Fruit fly (Drosophila melanogaster): Measurements from ENCODE around the gene RabGGTb.

RabGGTb gene

DNA sequence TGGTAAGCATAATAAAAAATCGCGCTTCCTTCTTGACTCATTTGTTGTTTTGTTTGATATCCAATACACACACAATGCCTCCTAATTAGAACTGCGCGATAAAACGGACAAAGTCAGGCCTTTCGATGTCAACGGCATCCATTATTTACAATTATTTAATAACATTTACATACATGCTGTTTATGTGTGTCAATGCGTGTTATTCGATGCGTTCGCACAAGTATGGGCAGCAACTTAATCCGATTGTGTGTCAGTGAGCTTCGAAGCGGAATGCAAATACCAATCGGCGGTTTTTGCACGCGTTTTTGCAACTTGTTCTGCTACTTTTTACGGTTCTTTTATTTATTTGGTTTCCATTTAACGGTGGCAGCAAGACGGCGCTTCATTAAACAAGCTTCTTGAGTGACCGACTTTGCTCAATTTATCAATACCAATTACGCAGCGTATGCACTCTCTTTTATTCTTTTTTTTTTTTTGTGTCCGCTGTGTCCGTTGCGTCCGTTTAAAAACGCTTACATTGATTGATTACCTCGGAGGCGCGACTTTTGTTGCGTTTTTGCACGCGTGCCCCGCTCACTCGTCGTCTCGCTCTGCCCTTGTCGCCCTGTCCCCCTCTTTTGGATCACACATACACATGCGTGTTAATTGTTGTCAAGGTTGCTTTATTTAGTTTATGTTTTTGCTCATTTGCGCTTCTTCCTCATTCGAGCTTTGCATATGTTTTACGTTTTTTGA, 25.6 kb downstream of the RabGGTb start:
- peak; percentile 8 for TF ChIP-seq esn (GFP tag; optimal IDR thresholded peaks at IDR 0.05)
- no peak for TF ChIP-seq eg (GFP tag; IDR thresholded peaks at IDR 0.05)
- TF ChIP-seq CG11294 (GFP tag; IDR thresholded peaks at IDR 0.05): no peak
- TF ChIP-seq CG8119 (GFP tag; IDR thresholded peaks at IDR 0.05): no peak
- peak in 1 of 2 experiments; percentile 15 for TF ChIP-seq ss (GFP tag; optimal IDR thresholded peaks at IDR 0.05)
- TF ChIP-seq fd85E (GFP tag; optimal IDR thresholded peaks at IDR 0.05): no peak
- peak; percentile 65 for TF ChIP-seq svp (GFP tag)
- TF ChIP-seq Ets21C (GFP tag; optimal IDR thresholded peaks at IDR 0.05): no peak
- no peak for TF ChIP-seq Sox102F (GFP tag; optimal IDR thresholded peaks at IDR 0.05)
- peak; percentile 1 for TF ChIP-seq fkh (GFP tag; optimal IDR thresholded peaks at IDR 0.05)
- TF ChIP-seq dac (GFP tag; optimal IDR thresholded peaks at IDR 0.05): no peak

DNA sequence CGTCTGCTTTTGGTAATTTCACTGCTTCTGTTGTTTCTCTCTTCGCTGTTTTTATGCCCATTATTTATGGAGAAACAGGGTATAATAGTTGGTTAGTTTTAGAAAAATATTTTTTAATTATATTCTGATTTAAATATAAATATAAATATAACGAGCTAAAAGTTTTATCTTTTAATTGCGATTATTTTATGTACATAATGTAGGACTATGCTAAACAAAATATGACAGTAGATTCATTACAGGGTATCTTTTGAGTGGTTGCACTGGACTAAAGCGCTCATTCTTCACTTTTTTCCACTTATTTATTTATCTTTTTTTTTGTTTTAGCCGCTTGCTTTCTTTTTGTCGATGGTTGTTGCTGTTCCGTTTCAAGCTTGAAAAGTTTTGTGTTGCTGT, 26.1 kb downstream of the RabGGTb start:
- peak; percentile 90 for TF ChIP-seq Eip78C (GFP tag)
- peak; percentile 69 for TF ChIP-seq Hr4 (GFP tag; optimal IDR thresholded peaks at IDR 0.05)
- peak; percentile 29 for TF ChIP-seq lz (GFP tag; optimal IDR thresholded peaks at IDR 0.05)
- TF ChIP-seq eg (GFP tag; IDR thresholded peaks at IDR 0.05): peak; percentile 71
- TF ChIP-seq CG10669 (GFP tag; optimal IDR thresholded peaks at IDR 0.05): peak; percentile 37
- TF ChIP-seq acj6 (GFP tag; optimal IDR thresholded peaks at IDR 0.05): peak; percentile 75
- TF ChIP-seq Sox15 (GFP tag; optimal IDR thresholded peaks at IDR 0.05): peak; percentile 67
- TF ChIP-seq CG11762 (GFP tag; optimal IDR thresholded peaks at IDR 0.05; ENCODE audit: insufficient read depth): peak; percentile 54
- peak; percentile 13 for TF ChIP-seq fd85E (GFP tag; optimal IDR thresholded peaks at IDR 0.05)
- peak; percentile 48 for TF ChIP-seq CG31627 (GFP tag; optimal IDR thresholded peaks at IDR 0.05)
- peak; percentile 80 for TF ChIP-seq esn (GFP tag; optimal IDR thresholded peaks at IDR 0.05)
- TF ChIP-seq vri (GFP tag; optimal IDR thresholded peaks at IDR 0.05): no peak
- TF ChIP-seq Gug (GFP tag; IDR thresholded peaks at IDR 0.05): no peak
- TF ChIP-seq CG7368 (GFP tag; optimal IDR thresholded peaks at IDR 0.05): peak; percentile 57
- TF ChIP-seq Ets96B (tag; optimal IDR thresholded peaks at IDR 0.05): peak; percentile 37
- TF ChIP-seq CG6276 (GFP tag; optimal IDR thresholded peaks at IDR 0.05): peak; percentile 36
- TF ChIP-seq CG11294 (GFP tag; IDR thresholded peaks at IDR 0.05): peak; percentile 33; the same call in 1 of the 2 replicates
- TF ChIP-seq OdsH (GFP tag; optimal IDR thresholded peaks at IDR 0.05): peak; percentile 74
- TF ChIP-seq Sox102F (GFP tag; optimal IDR thresholded peaks at IDR 0.05): peak; percentile 54
- peak; percentile 64 for TF ChIP-seq CG3919 (GFP tag; optimal IDR thresholded peaks at IDR 0.05)
- TF ChIP-seq Ets21C (GFP tag; optimal IDR thresholded peaks at IDR 0.05): no peak
- peak; percentile 64 for TF ChIP-seq pdm3 (GFP tag; optimal IDR thresholded peaks at IDR 0.05)
- TF ChIP-seq Lpt (GFP tag; optimal IDR thresholded peaks at IDR 0.05): peak; percentile 45
- TF ChIP-seq CG9139 (GFP tag; optimal IDR thresholded peaks at IDR 0.05): no peak
- TF ChIP-seq CG16779 (tag; optimal IDR thresholded peaks at IDR 0.05): peak; percentile 7
- TF ChIP-seq CG1621 (tag; optimal IDR thresholded peaks at IDR 0.05): no peak
- no peak for TF ChIP-seq Blimp-1 (GFP tag; optimal IDR thresholded peaks at IDR 0.05)
- peak; percentile 40 for TF ChIP-seq Smox (GFP tag; optimal IDR thresholded peaks at IDR 0.05)
- TF ChIP-seq net (GFP tag; optimal IDR thresholded peaks at IDR 0.05): peak; percentile 65
- TF ChIP-seq salr (GFP tag; optimal IDR thresholded peaks at IDR 0.05): peak in 1 of 2 experiments; percentile 64
- peak; percentile 82 for TF ChIP-seq CG15336 (GFP tag; IDR thresholded peaks at IDR 0.05)
- TF ChIP-seq CG6854 (GFP tag; optimal IDR thresholded peaks at IDR 0.05): no peak
- TF ChIP-seq CG6792 (GFP tag; optimal IDR thresholded peaks at IDR 0.05): peak; percentile 70
- TF ChIP-seq fkh (GFP tag; optimal IDR thresholded peaks at IDR 0.05): no peak
- peak; percentile 80 for TF ChIP-seq CG8119 (GFP tag; IDR thresholded peaks at IDR 0.05)
- TF ChIP-seq Hr39 (GFP tag; optimal IDR thresholded peaks at IDR 0.05): peak; percentile 41
- TF ChIP-seq CG3032 (tag; optimal IDR thresholded peaks at IDR 0.05): peak; percentile 37
- peak; percentile 35 for TF ChIP-seq CG4318 (GFP tag; optimal IDR thresholded peaks at IDR 0.05)
- TF ChIP-seq CG8632 (GFP tag; optimal IDR thresholded peaks at IDR 0.05): peak; percentile 81
- TF ChIP-seq Hr38 (GFP tag; optimal IDR thresholded peaks at IDR 0.05): no peak
- peak; percentile 34 for TF ChIP-seq Eip75B (GFP tag; optimal IDR thresholded peaks at IDR 0.05)
- TF ChIP-seq Sox14 (GFP tag; optimal IDR thresholded peaks at IDR 0.05): no peak
- TF ChIP-seq ss (GFP tag; optimal IDR thresholded peaks at IDR 0.05): peak in 1 of 2 experiments; percentile 43
- TF ChIP-seq cyc (GFP tag; optimal IDR thresholded peaks at IDR 0.05): peak; percentile 37
- TF ChIP-seq Met (GFP tag; optimal IDR thresholded peaks at IDR 0.05): peak; percentile 61
- peak; percentile 55 for TF ChIP-seq CG10631 (GFP tag; optimal IDR thresholded peaks at IDR 0.05)

All from whole organism, prepupa.